Fruit fly (Drosophila melanogaster) whole organism, embryonic: ENCODE results near the gene CG17717.

Source experiments
- Ada2b ChIP-seq: fragments of 200-800 bp; sonication (Bioruptor generic); IDR thresholded peaks from 2 replicates; pipeline ENCODE4 v1.3.6; 2022; ENCODE audit warnings: missing biosample characterization, missing genetic modification characterization
- Adf1 ChIP-seq: fragments of 200-800 bp; sonication (Bioruptor generic); IDR thresholded peaks from 2 replicates; pipeline ENCODE4 v1.3.6; 2022; ENCODE audit warnings: missing biosample characterization, missing genetic modification characterization
- Antp ChIP-seq: fragments of 200-800 bp; sonication (Bioruptor generic); optimal IDR thresholded peaks from 3 replicates; lab custom pipeline; 2016; ENCODE audit warnings: missing biosample characterization, missing genetic modification characterization
- Atf3 ChIP-seq: fragments of 200-800 bp; sonication (Bioruptor generic); optimal IDR thresholded peaks from 3 replicates; lab custom pipeline; 2016; ENCODE audit warnings: missing biosample characterization, missing genetic modification characterization
- Awh ChIP-seq: fragments of 200-800 bp; sonication (Bioruptor generic); IDR thresholded peaks from 2 replicates; pipeline ENCODE4, ENCODE4 v1.3.6; 2022; ENCODE audit warnings: missing biosample characterization, missing genetic modification characterization
- CG1024 ChIP-seq: fragments of 200-800 bp; sonication (Bioruptor generic); IDR thresholded peaks from 2 replicates; pipeline ENCODE4 v1.3.6; 2022; ENCODE audit warnings: missing biosample characterization, missing genetic modification characterization
- CG13123 ChIP-seq: fragments of 200-800 bp; sonication (Bioruptor generic); optimal IDR thresholded peaks from 2 replicates; lab custom pipeline; 2016; ENCODE audit warnings: missing biosample characterization, missing genetic modification characterization
- CG14014 ChIP-seq: fragments of 200-800 bp; sonication (Bioruptor generic); IDR thresholded peaks from 2 replicates; pipeline ENCODE4 v1.3.6; 2022; ENCODE audit warnings: missing biosample characterization, missing genetic modification characterization
- CG14710 ChIP-seq: fragments of 200-800 bp; sonication (Bioruptor generic); optimal IDR thresholded peaks from 3 replicates; lab custom pipeline; 2019; ENCODE audit warnings: missing biosample characterization, mild to moderate bottlenecking, missing genetic modification characterization, moderate library complexity
- CG15073 ChIP-seq: fragments of 200-800 bp; sonication (Bioruptor generic); optimal IDR thresholded peaks from 2 replicates; lab custom pipeline; 2016; ENCODE audit warnings: missing biosample characterization, missing genetic modification characterization
- CG3163 ChIP-seq: fragments of 200-800 bp; sonication (Bioruptor generic); optimal IDR thresholded peaks from 3 replicates; lab custom pipeline; 2016; ENCODE audit warnings: missing biosample characterization, missing genetic modification characterization
- CG32532 ChIP-seq: fragments of 200-800 bp; sonication (Bioruptor generic); IDR thresholded peaks from 2 replicates; pipeline ENCODE4 v1.3.6; 2022; ENCODE audit warnings: missing biosample characterization, missing genetic modification characterization
- CG6654 ChIP-seq: fragments of 200-800 bp; sonication (Bioruptor generic); optimal IDR thresholded peaks from 2 replicates; lab custom pipeline; 2017; ENCODE audit warnings: missing biosample characterization, mild to moderate bottlenecking, missing genetic modification characterization
- CkIIα-i1 ChIP-seq: fragments of 200-800 bp; sonication (Bioruptor generic); IDR thresholded peaks from 2 replicates; pipeline ENCODE4 v1.3.6; 2022; ENCODE audit warnings: missing biosample characterization, missing genetic modification characterization
- Dbx ChIP-seq: fragments of 200-800 bp; sonication (Bioruptor generic); IDR thresholded peaks from 3 replicates; pipeline ENCODE4 v1.3.6; 2022; ENCODE audit warnings: missing biosample characterization, missing genetic modification characterization
- Ets65A ChIP-seq: fragments of 200-800 bp; sonication (Bioruptor generic); peaks from one replicate; lab custom pipeline; 2016; ENCODE audit warnings: missing biosample characterization, missing genetic modification characterization
- HLH3B ChIP-seq: fragments of 200-800 bp; sonication (Bioruptor generic); IDR thresholded peaks from 2 replicates; pipeline ENCODE4 v1.3.6; 2022; ENCODE audit warnings: missing biosample characterization, missing genetic modification characterization
- HmgD ChIP-seq: fragments of 200-800 bp; sonication (Bioruptor generic); optimal IDR thresholded peaks from 3 replicates; lab custom pipeline; 2016; ENCODE audit warnings: missing biosample characterization, missing genetic modification characterization
- Kr ChIP-seq: fragments of 200-800 bp; sonication (Bioruptor generic); optimal IDR thresholded peaks from 2 replicates; lab custom pipeline; 2017; ENCODE audit warnings: missing biosample characterization, mild to moderate bottlenecking, missing genetic modification characterization
- Meics ChIP-seq: fragments of 200-800 bp; sonication (Bioruptor generic); optimal IDR thresholded peaks from 2 replicates; lab custom pipeline; 2017; ENCODE audit warnings: missing biosample characterization, mild to moderate bottlenecking, missing genetic modification characterization
- Nf-YC ChIP-seq: fragments of 200-800 bp; optimal IDR thresholded peaks from 3 replicates; lab custom pipeline; 2019; ENCODE audit warnings: missing biosample characterization, mild to moderate bottlenecking, missing genetic modification characterization, moderate library complexity
- Optix ChIP-seq: fragments of 200-800 bp; sonication (Bioruptor generic); IDR thresholded peaks from 3 replicates; pipeline ENCODE4 v1.3.6; 2022; ENCODE audit warnings: missing biosample characterization, missing genetic modification characterization
- Six4 ChIP-seq: fragments of 200-800 bp; sonication (Bioruptor generic); optimal IDR thresholded peaks from 2 replicates; lab custom pipeline; 2016; ENCODE audit warnings: missing biosample characterization, missing genetic modification characterization
- ab ChIP-seq: fragments of 200-800 bp; sonication (Bioruptor generic); optimal IDR thresholded peaks from 2 replicates; lab custom pipeline; 2016; ENCODE audit warnings: missing biosample characterization, missing genetic modification characterization
- abd-A ChIP-seq: fragments of 200-800 bp; sonication (Bioruptor generic); optimal IDR thresholded peaks from 3 replicates; lab custom pipeline; 2019; ENCODE audit warnings: missing biosample characterization, mild to moderate bottlenecking, missing genetic modification characterization, moderate library complexity
- bcd ChIP-seq: fragments of 200-800 bp; sonication (Bioruptor generic); optimal IDR thresholded peaks from 2 replicates; lab custom pipeline; 2017; ENCODE audit warnings: missing biosample characterization, mild to moderate bottlenecking, missing genetic modification characterization
- bigmax ChIP-seq: fragments of 200-800 bp; sonication (Bioruptor generic); optimal IDR thresholded peaks from 2 replicates; lab custom pipeline; 2018; ENCODE audit warnings: missing biosample characterization, mild to moderate bottlenecking, missing genetic modification characterization
- cad ChIP-seq: fragments of >200 bp; optimal IDR thresholded peaks from 2 replicates; lab custom pipeline; 2017; ENCODE audit warnings: missing biosample characterization, missing genetic modification characterization
- corto ChIP-seq: fragments of 200-800 bp; sonication (Bioruptor generic); optimal IDR thresholded peaks from 2 replicates; lab custom pipeline; 2016; ENCODE audit warnings: missing biosample characterization, mild to moderate bottlenecking, missing genetic modification characterization, moderate library complexity
- da ChIP-seq: fragments of 200-800 bp; sonication (Bioruptor generic); optimal IDR thresholded peaks from 2 replicates; lab custom pipeline; 2016; ENCODE audit warnings: missing biosample characterization, missing genetic modification characterization
- dati ChIP-seq: fragments of 200-800 bp; sonication (Bioruptor generic); IDR thresholded peaks from 2 replicates; pipeline ENCODE4 v1.3.6; 2022; ENCODE audit warnings: missing biosample characterization, missing genetic modification characterization
- dysf ChIP-seq: fragments of 200-800 bp; sonication (Bioruptor generic); IDR thresholded peaks from 3 replicates; pipeline ENCODE4 v1.3.6; 2022; ENCODE audit warnings: missing biosample characterization, missing genetic modification characterization
- en ChIP-seq: fragments of 200-800 bp; sonication (Bioruptor generic); optimal IDR thresholded peaks from 2 replicates; lab custom pipeline; 2016; ENCODE audit warnings: missing biosample characterization, missing genetic modification characterization
- fu2 ChIP-seq: fragments of 200-800 bp; sonication (Bioruptor generic); optimal IDR thresholded peaks from 2 replicates; lab custom pipeline; 2016; ENCODE audit warnings: missing biosample characterization, missing genetic modification characterization
- gro ChIP-seq: fragments of 200-800 bp; sonication (Bioruptor generic); optimal IDR thresholded peaks from 2 replicates; lab custom pipeline; 2016; ENCODE audit warnings: missing biosample characterization, missing genetic modification characterization
- hkb ChIP-seq, 2 experiments: fragments of 200-800 bp in 1 of 2; fragments of >200 bp in 1 of 2; sonication (Bioruptor generic) in 1 of 2; IDR thresholded peaks in 1 of 2; optimal IDR thresholded peaks in 1 of 2; 2 replicates each; pipeline versions ENCODE4 v1.3.6 to Lab custom; 2017 to 2022; ENCODE audit warnings: missing biosample characterization in 1 of 2, missing genetic modification characterization in 1 of 2
- hth ChIP-seq: fragments of >200 bp; optimal IDR thresholded peaks from 2 replicates; lab custom pipeline; 2017; ENCODE audit warnings: inconsistent platforms
- jigr1 ChIP-seq: fragments of 200-800 bp; sonication (Bioruptor generic); IDR thresholded peaks from 3 replicates; pipeline ENCODE4 v1.3.6; 2022; ENCODE audit warnings: missing biosample characterization, missing genetic modification characterization
- ken ChIP-seq: fragments of 200-800 bp; sonication (Bioruptor generic); IDR thresholded peaks from 3 replicates; pipeline ENCODE4 v1.3.6; 2022; ENCODE audit warnings: missing biosample characterization, missing genetic modification characterization
- klu ChIP-seq: fragments of 200-800 bp; sonication (Bioruptor generic); IDR thresholded peaks from 2 replicates; pipeline ENCODE4 v1.3.6; 2022; ENCODE audit warnings: missing biosample characterization, missing genetic modification characterization
- lilli ChIP-seq: fragments of 200-800 bp; sonication (Bioruptor generic); optimal IDR thresholded peaks from 3 replicates; lab custom pipeline; 2016; ENCODE audit warnings: missing biosample characterization, missing genetic modification characterization
- maf-S ChIP-seq: fragments of 200-800 bp; sonication (Bioruptor generic); optimal IDR thresholded peaks from 2 replicates; lab custom pipeline; 2016; ENCODE audit warnings: missing biosample characterization, missing genetic modification characterization
- oc ChIP-seq: fragments of 200-800 bp; sonication (Bioruptor generic); optimal IDR thresholded peaks from 2 replicates; lab custom pipeline; 2018; ENCODE audit warnings: missing biosample characterization, mild to moderate bottlenecking, missing genetic modification characterization, moderate library complexity
- onecut ChIP-seq: fragments of 200-800 bp; sonication (Bioruptor generic); IDR thresholded peaks from 2 replicates; pipeline ENCODE4 v1.3.6; 2022; ENCODE audit warnings: missing biosample characterization, missing genetic modification characterization
- pho ChIP-seq: fragments of 200-800 bp; sonication (Bioruptor generic); optimal IDR thresholded peaks from 2 replicates; lab custom pipeline; 2016; ENCODE audit warnings: missing biosample characterization, missing genetic modification characterization
- ranshi ChIP-seq: fragments of 200-800 bp; sonication (Bioruptor generic); IDR thresholded peaks from 2 replicates; pipeline ENCODE4 v1.3.6; 2022; ENCODE audit warnings: missing biosample characterization, missing genetic modification characterization
- slou ChIP-seq: fragments of 200-800 bp; sonication (Bioruptor generic); optimal IDR thresholded peaks from 3 replicates; lab custom pipeline; 2016; ENCODE audit warnings: missing biosample characterization, missing genetic modification characterization
- sqz ChIP-seq: fragments of 200-800 bp; sonication (Bioruptor generic); optimal IDR thresholded peaks from 3 replicates; lab custom pipeline; 2018; ENCODE audit warnings: missing biosample characterization, mild to moderate bottlenecking, missing genetic modification characterization
- twi ChIP-seq: fragments of 200-800 bp; optimal IDR thresholded peaks from 2 replicates; lab custom pipeline; 2019; ENCODE audit warnings: missing biosample characterization, mild to moderate bottlenecking, missing genetic modification characterization, moderate library complexity
- unpg ChIP-seq: fragments of 200-800 bp; sonication (Bioruptor generic); optimal IDR thresholded peaks from 3 replicates; lab custom pipeline; 2018; ENCODE audit warnings: missing biosample characterization, mild to moderate bottlenecking, missing genetic modification characterization, moderate library complexity
- yki ChIP-seq: fragments of >200 bp; optimal IDR thresholded peaks from 3 replicates; lab custom pipeline; 2018
- z ChIP-seq: fragments of 200-800 bp; sonication (Bioruptor generic); IDR thresholded peaks from 3 replicates; pipeline ENCODE4 v1.3.6; 2022; ENCODE audit warnings: missing biosample characterization, missing genetic modification characterization

The CG17717 gene

dm6 chrX:6571234-6571915 is 17.7 kb upstream of the CG17717 start (continued):
- TF ChIP-seq corto, result no peak
- TF ChIP-seq HLH3B (GFP tag; lab: Robert Waterston, UW), result peak; percentile 88
- TF ChIP-seq z (GFP tag; lab: Robert Waterston, UW), result no peak
- TF ChIP-seq bigmax (GFP tag; lab: Kevin White, UChicago), result peak; percentile 16
- no peak for TF ChIP-seq maf-S
- no peak for TF ChIP-seq cad (GFP tag; lab: Kevin White, UChicago)
- TF ChIP-seq CG3163 (GFP tag; lab: Kevin White, UChicago), result no peak
- peak; percentile 80 for TF ChIP-seq Meics (GFP tag; lab: Kevin White, UChicago)
- no peak for TF ChIP-seq HmgD (GFP tag; lab: Kevin White, UChicago)
- TF ChIP-seq Awh (GFP tag; lab: Robert Waterston, UW), result peak; percentile 66
- TF ChIP-seq CG14710 (tag; lab: Kevin White, UChicago), result peak; percentile 94
- peak; percentile 42 for TF ChIP-seq en (GFP tag; lab: Kevin White, UChicago)
- peak; percentile 64 for TF ChIP-seq Adf1 (GFP tag; lab: Robert Waterston, UW)
- TF ChIP-seq twi (tag; lab: Kevin White, UChicago), result peak; percentile 83
- TF ChIP-seq CG6654 (GFP tag; lab: Kevin White, UChicago), result peak; percentile 63
- peak; percentile 81 for TF ChIP-seq Six4 (GFP tag; lab: Kevin White, UChicago)
- peak; percentile 89 for TF ChIP-seq dysf (GFP tag; lab: Robert Waterston, UW)
- no peak for TF ChIP-seq gro (GFP tag; lab: Kevin White, UChicago)
- TF ChIP-seq Ada2b (GFP tag; lab: Robert Waterston, UW), result peak; percentile 67
- TF ChIP-seq pho (GFP tag; lab: Kevin White, UChicago), result peak; percentile 45
- TF ChIP-seq CG14014 (GFP tag; lab: Robert Waterston, UW), result peak; percentile 73
- peak; percentile 79 for TF ChIP-seq onecut (GFP tag; lab: Robert Waterston, UW)
- TF ChIP-seq oc (tag; lab: Kevin White, UChicago), result peak; percentile 87
- TF ChIP-seq Kr, result no peak
- TF ChIP-seq ken (GFP tag; lab: Robert Waterston, UW), result peak; percentile 76
- TF ChIP-seq hth, result no peak
- peak; percentile 56 for TF ChIP-seq lilli (GFP tag; lab: Kevin White, UChicago)
- peak; percentile 55 for TF ChIP-seq CG15073 (GFP tag; lab: Kevin White, UChicago)
- TF ChIP-seq Atf3, result peak; percentile 30
- no peak for TF ChIP-seq da (GFP tag; lab: Kevin White, UChicago)
- no peak for TF ChIP-seq dati (GFP tag; lab: Robert Waterston, UW)
- TF ChIP-seq bcd, result peak; percentile 89
- TF ChIP-seq CG13123, result peak; percentile 53
- TF ChIP-seq Dbx (GFP tag; lab: Robert Waterston, UW), result peak; percentile 64; the same call in 2 of the 3 replicates
- no peak for TF ChIP-seq abd-A
- no peak for TF ChIP-seq slou (GFP tag; lab: Kevin White, UChicago)
- TF ChIP-seq CG32532 (GFP tag; lab: Robert Waterston, UW), result peak; percentile 66; the same call in 1 of the 2 replicates
- no peak for TF ChIP-seq fu2 (GFP tag; lab: Kevin White, UChicago)
- TF ChIP-seq klu (GFP tag; lab: Robert Waterston, UW), result peak; percentile 61; the same call in 1 of the 2 replicates
- peak; percentile 81 for TF ChIP-seq ranshi (GFP tag; lab: Robert Waterston, UW)
- TF ChIP-seq yki (lab: Kevin White, UChicago), result no peak
- peak; percentile 35 for TF ChIP-seq Antp (GFP tag; lab: Kevin White, UChicago)
- peak; percentile 92 for TF ChIP-seq Ets65A (GFP tag; lab: Kevin White, UChicago)
- TF ChIP-seq Optix (GFP tag; lab: Robert Waterston, UW), result peak; percentile 43; the same call in 1 of the 3 replicates
- TF ChIP-seq jigr1 (GFP tag; lab: Robert Waterston, UW), result peak; percentile 83
- peak; percentile 88 for TF ChIP-seq sqz
- peak; percentile 90 for TF ChIP-seq unpg (GFP tag; lab: Kevin White, UChicago)
- no peak for TF ChIP-seq hkb (optimal IDR thresholded peaks at IDR 0.05; lab: Kevin White, UChicago)
- TF ChIP-seq hkb (GFP tag; IDR thresholded peaks at IDR 0.05; lab: Robert Waterston, UW), result peak; percentile 92
- TF ChIP-seq CkIIα-i1 (GFP tag; lab: Robert Waterston, UW), result no peak
- peak; percentile 48; the same call in 1 of the 2 replicates for TF ChIP-seq CG1024 (GFP tag; lab: Robert Waterston, UW)
- TF ChIP-seq ab, result no peak
- peak; percentile 80 for TF ChIP-seq Nf-YC (tag; lab: Kevin White, UChicago)
